Fruit fly (Drosophila melanogaster): ENCODE results near the gene SdhD.

Gene SdhD

dm6 chr3R:23767417-23767853 lies 7.0 kb upstream of the SdhD start, which contains the start of the genes CG10214 and CG10375 (continued):
- TF ChIP-seq ash1 (GFP tag; optimal IDR thresholded peaks at IDR 0.05) (no peak), dpn (GFP tag; optimal IDR thresholded peaks at IDR 0.05) (peak; percentile 82 to 86), gfzf (GFP tag; optimal IDR thresholded peaks at IDR 0.05) (peak; percentile 94), fru (optimal IDR thresholded peaks at IDR 0.05) (no peak), yki (optimal IDR thresholded peaks at IDR 0.05) (no peak), CG4282 (GFP tag; optimal IDR thresholded peaks at IDR 0.05) (peak; percentile 63), Mad (GFP tag; optimal IDR thresholded peaks at IDR 0.05) (peak; percentile 65), lab (GFP tag; optimal IDR thresholded peaks at IDR 0.05) (peak; percentile 70), CG4730 (GFP tag; IDR thresholded peaks at IDR 0.05) (no peak), Sry-β (GFP tag; optimal IDR thresholded peaks at IDR 0.05) (no peak), H15 (GFP tag; IDR thresholded peaks at IDR 0.05) (no peak), aop (GFP tag; IDR thresholded peaks at IDR 0.05) (no peak), twi (tag; optimal IDR thresholded peaks at IDR 0.05) (peak; percentile 85), CG9797 (GFP tag; optimal IDR thresholded peaks at IDR 0.05) (peak; percentile 98), pb (GFP tag; optimal IDR thresholded peaks at IDR 0.05) (peak; percentile 55), CG15011 (GFP tag; optimal IDR thresholded peaks at IDR 0.05) (no peak), CG8359 (GFP tag; optimal IDR thresholded peaks at IDR 0.05; ENCODE audit: borderline replicate concordance) (no peak), H2.0 (GFP tag; IDR thresholded peaks at IDR 0.05) (peak; percentile 55), CG18011 (GFP tag; optimal IDR thresholded peaks at IDR 0.05) (peak; percentile 8), tll (GFP tag; optimal IDR thresholded peaks at IDR 0.05) (peak in 1 of 2 experiments; percentile 14), ac (GFP tag; optimal IDR thresholded peaks at IDR 0.05) (no peak), Bdp1 (GFP tag; optimal IDR thresholded peaks at IDR 0.05) (peak; percentile 66), HLH54F (GFP tag; optimal IDR thresholded peaks at IDR 0.05) (peak; percentile 80), CG13296 (GFP tag; optimal IDR thresholded peaks at IDR 0.05) (peak; percentile 31), CG30020 (tag; optimal IDR thresholded peaks at IDR 0.05) (peak; percentile 75), CG2129 (GFP tag; IDR thresholded peaks at IDR 0.05; ENCODE audit: partially characterized antibody) (0 out of 2 replicates have a peak, but pooled peaks have one; percentile 19), Taf1 (GFP tag; IDR thresholded peaks at IDR 0.05) (peak; percentile 47), Lim3 (GFP tag; IDR thresholded peaks at IDR 0.05) (no peak), kay (GFP tag; optimal IDR thresholded peaks at IDR 0.05) (peak; percentile 47), Max (GFP tag; optimal IDR thresholded peaks at IDR 0.05) (peak; percentile 94), fd102C (GFP tag; optimal IDR thresholded peaks at IDR 0.05) (peak; percentile 15), fd96Cb (tag; optimal IDR thresholded peaks at IDR 0.05) (peak; percentile 26), pfk (GFP tag; optimal IDR thresholded peaks at IDR 0.05) (no peak), NK7.1 (GFP tag; optimal IDR thresholded peaks at IDR 0.05) (peak; percentile 66), CG13123 (GFP tag; optimal IDR thresholded peaks at IDR 0.05) (peak; percentile 53), CG17612 (GFP tag; IDR thresholded peaks at IDR 0.05) (no peak), CG13894 (tag; optimal IDR thresholded peaks at IDR 0.05) (peak; percentile 63), CG7928 (GFP tag; optimal IDR thresholded peaks at IDR 0.05) (peak; percentile 11), HLH3B (GFP tag; IDR thresholded peaks at IDR 0.05) (peak; percentile 44; the same call in 1 of the 2 replicates), tgo (GFP tag; IDR thresholded peaks at IDR 0.05) (peak; percentile 61; the same call in 2 of the 3 replicates), kni (GFP tag; optimal IDR thresholded peaks at IDR 0.05) (peak; percentile 23), inv (GFP tag; IDR thresholded peaks at IDR 0.05; ENCODE audit: partially characterized antibody) (no peak), CG3995 (GFP tag; optimal IDR thresholded peaks at IDR 0.05) (peak; percentile 72), Pdp1 (GFP tag; optimal IDR thresholded peaks at IDR 0.05) (peak; percentile 81 to 96), Rfx (GFP tag; IDR thresholded peaks at IDR 0.05) (peak; percentile 75), HLH4C (GFP tag; IDR thresholded peaks at IDR 0.05; ENCODE audit: partially characterized antibody) (no peak; the same call in 2 of the 3 replicates), CG17829 (tag; optimal IDR thresholded peaks at IDR 0.05) (peak; percentile 81), odd (GFP tag; optimal IDR thresholded peaks at IDR 0.05) (peak; percentile 22), CG14014 (GFP tag; IDR thresholded peaks at IDR 0.05) (0 out of 2 replicates have a peak, but pooled peaks have one; percentile 40), Spps (tag; optimal IDR thresholded peaks at IDR 0.05) (peak; percentile 44)

All from whole organism, embryonic.